Fruit fly (Drosophila melanogaster): Measurements from ENCODE around the gene Ran.

Ran gene

DNA sequence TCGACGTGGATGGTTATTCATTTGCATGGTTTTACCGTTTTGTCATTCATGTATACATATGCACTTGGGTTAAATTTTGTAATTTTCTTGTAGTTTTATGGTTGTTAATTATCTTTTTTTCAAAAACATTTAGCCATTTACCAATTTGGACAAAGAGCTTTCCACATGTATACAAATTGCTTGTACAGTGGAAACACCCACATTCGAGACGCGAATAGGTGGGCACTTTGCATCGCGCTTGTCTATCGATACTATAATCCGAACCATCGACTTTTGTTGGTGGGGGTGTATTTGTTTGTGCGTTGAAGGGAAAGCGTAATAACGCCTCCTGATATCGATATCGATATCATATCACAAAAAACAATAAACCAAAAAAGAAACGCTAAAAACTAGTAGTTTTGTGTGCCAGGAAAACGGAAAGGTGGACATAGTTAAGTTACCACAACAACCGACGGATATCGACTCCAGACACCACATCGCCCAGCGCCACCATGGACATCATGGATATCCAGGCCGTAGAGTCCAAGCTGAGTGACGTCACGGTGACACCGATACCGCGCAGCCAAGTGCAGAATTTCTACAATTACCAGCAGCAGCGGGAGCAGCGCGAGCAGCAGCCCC is 10.8 kb downstream of the Ran start, which contains the start of gene CDK2AP1 (continued):
- peak; percentile 42 for TF ChIP-seq HLH54F (GFP tag; optimal IDR thresholded peaks at IDR 0.05)
- 0 out of 2 replicates have a peak, but pooled peaks have one; percentile 24 for TF ChIP-seq esg (GFP tag; conservative IDR thresholded peaks at IDR 0.05)
- TF ChIP-seq her (GFP tag; optimal IDR thresholded peaks at IDR 0.05) = peak; percentile 50
- TF ChIP-seq sens (GFP tag) = peak; percentile 91
- peak; percentile 18 for TF ChIP-seq Atf-2 (GFP tag; optimal IDR thresholded peaks at IDR 0.05)
- TF ChIP-seq nerfin-1 (tag; optimal IDR thresholded peaks at IDR 0.05) = peak; percentile 10
- peak; percentile 26; the same call in 1 of the 2 replicates for TF ChIP-seq crol (GFP tag; IDR thresholded peaks at IDR 0.05)
- TF ChIP-seq ttk (GFP tag; IDR thresholded peaks at IDR 0.05) = no peak
- peak; percentile 12 for TF ChIP-seq pho (GFP tag; optimal IDR thresholded peaks at IDR 0.05)
- 0 out of 2 replicates have a peak, but pooled peaks have one; percentile 29 for TF ChIP-seq ranshi (GFP tag; IDR thresholded peaks at IDR 0.05)
- TF ChIP-seq CG13894 (tag; optimal IDR thresholded peaks at IDR 0.05) = peak; percentile 31
- TF ChIP-seq CG2116 (GFP tag; optimal IDR thresholded peaks at IDR 0.05) = peak; percentile 78
- peak; percentile 3 for TF ChIP-seq tx (GFP tag; optimal IDR thresholded peaks at IDR 0.05)
- TF ChIP-seq H2.0 (GFP tag; IDR thresholded peaks at IDR 0.05) = peak; percentile 35; the same call in 1 of the 2 replicates
- TF ChIP-seq jumu (GFP tag; optimal IDR thresholded peaks at IDR 0.05) = peak; percentile 48
- peak; percentile 27; the same call in 1 of the 2 replicates for TF ChIP-seq sob (GFP tag; IDR thresholded peaks at IDR 0.05)
- TF ChIP-seq Chrac-16 (GFP tag; optimal IDR thresholded peaks at IDR 0.05) = peak; percentile 3
- peak; percentile 17; the same call in 1 of the 3 replicates for TF ChIP-seq dysf (GFP tag; IDR thresholded peaks at IDR 0.05)
- peak; percentile 10 for TF ChIP-seq ewg (GFP tag; optimal IDR thresholded peaks at IDR 0.05)
- TF ChIP-seq bcd (GFP tag; optimal IDR thresholded peaks at IDR 0.05) = peak; percentile 38
- peak; percentile 68; the same call in 1 of the 2 replicates for TF ChIP-seq sna (GFP tag; IDR thresholded peaks at IDR 0.05; ENCODE audit: partially characterized antibody)
- peak; percentile 37 for TF ChIP-seq phol (tag; optimal IDR thresholded peaks at IDR 0.05)
- peak; percentile 32 for TF ChIP-seq Xbp1 (GFP tag; optimal IDR thresholded peaks at IDR 0.05)
- TF ChIP-seq CG30403 (GFP tag; optimal IDR thresholded peaks at IDR 0.05) = peak; percentile 21
- TF ChIP-seq vfl (GFP tag; optimal IDR thresholded peaks at IDR 0.05) = no peak
- no peak for TF ChIP-seq CG15696 (tag; optimal IDR thresholded peaks at IDR 0.05)
- peak; percentile 35 for TF ChIP-seq CG2678 (tag; optimal IDR thresholded peaks at IDR 0.05)
- peak; percentile 79 for TF ChIP-seq Med (GFP tag)

DNA sequence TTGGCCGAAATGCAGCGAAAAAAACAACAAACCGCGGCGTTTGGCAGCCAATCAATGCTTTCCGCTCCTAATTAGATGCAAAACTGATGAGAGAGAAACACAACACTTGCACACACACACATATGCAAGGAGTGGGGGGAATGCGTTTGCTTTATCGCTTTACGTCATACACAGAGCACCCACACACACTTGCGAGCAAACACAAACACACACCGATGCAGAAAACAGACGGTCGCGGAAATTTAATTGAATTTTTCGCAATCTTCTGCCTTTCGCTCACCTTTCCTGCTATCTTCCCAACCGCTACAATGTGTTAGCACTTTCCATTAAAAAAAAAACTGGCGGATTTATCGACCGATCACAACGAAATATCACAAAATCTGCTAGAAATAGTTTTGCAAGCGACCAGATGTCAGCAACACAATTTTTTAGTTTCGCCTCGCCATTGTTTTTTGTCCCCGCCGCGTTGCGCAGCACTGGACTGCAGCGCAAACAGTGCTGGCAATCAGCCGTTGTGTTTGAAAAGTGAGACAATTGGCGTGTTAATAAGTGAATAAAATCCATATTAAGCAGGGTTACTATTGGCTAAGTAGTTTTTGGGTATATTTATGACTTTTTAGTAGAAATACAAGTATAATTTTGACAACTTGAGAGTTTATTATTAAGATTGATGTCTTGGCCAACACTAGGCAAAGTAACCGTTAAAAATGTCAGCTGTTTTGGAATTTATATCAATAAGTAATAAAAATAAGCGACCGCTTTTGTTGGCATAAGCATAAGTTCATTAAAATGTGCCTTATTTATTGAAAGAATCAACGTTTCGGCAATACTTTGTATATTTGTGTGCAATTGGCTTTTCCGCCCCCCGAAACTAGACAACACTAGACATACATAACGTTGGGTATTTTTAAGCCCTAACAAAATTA is 11.7 kb downstream of the Ran start, which contains the start of gene Klp10A:
Gene Klp10A, minus strand, starts transcription at position 532 of the 926 bp plus-strand sequence.
- TF ChIP-seq CG15514 (GFP tag; optimal IDR thresholded peaks at IDR 0.05) = no peak
- TF ChIP-seq CG8765 (GFP tag; IDR thresholded peaks at IDR 0.05) = no peak
- no peak for TF ChIP-seq trem (tag; optimal IDR thresholded peaks at IDR 0.05)
- peak; percentile 28 for TF ChIP-seq lilli (GFP tag; optimal IDR thresholded peaks at IDR 0.05)
- TF ChIP-seq lbe (GFP tag; optimal IDR thresholded peaks at IDR 0.05) = peak; percentile 48
- TF ChIP-seq CG16779 (GFP tag; IDR thresholded peaks at IDR 0.05) = no peak
- no peak for TF ChIP-seq CG15696 (tag; optimal IDR thresholded peaks at IDR 0.05)
- no peak for TF ChIP-seq Camta (GFP tag; optimal IDR thresholded peaks at IDR 0.05)
- peak; percentile 6 for TF ChIP-seq NfI (GFP tag; optimal IDR thresholded peaks at IDR 0.05)
- no peak for TF ChIP-seq Kr (GFP tag; optimal IDR thresholded peaks at IDR 0.05)
- TF ChIP-seq CHES-1-like (GFP tag; optimal IDR thresholded peaks at IDR 0.05) = no peak
- TF ChIP-seq CG4617 (GFP tag; optimal IDR thresholded peaks at IDR 0.05; ENCODE audit: borderline replicate concordance) = peak; percentile 50
- TF ChIP-seq jumu (GFP tag; optimal IDR thresholded peaks at IDR 0.05) = peak; percentile 3
- TF ChIP-seq CG12299 (tag; optimal IDR thresholded peaks at IDR 0.05) = no peak
- no peak for TF ChIP-seq chif (GFP tag; optimal IDR thresholded peaks at IDR 0.05)
- TF ChIP-seq ERR (GFP tag; optimal IDR thresholded peaks at IDR 0.05) = no peak
- no peak for TF ChIP-seq CG2889 (GFP tag; IDR thresholded peaks at IDR 0.05)
- peak; percentile 58 for TF ChIP-seq Sry-β (GFP tag; optimal IDR thresholded peaks at IDR 0.05)
- no peak for TF ChIP-seq da (GFP tag; optimal IDR thresholded peaks at IDR 0.05)
- TF ChIP-seq CG1529 (GFP tag; optimal IDR thresholded peaks at IDR 0.05) = no peak
- TF ChIP-seq Six4 (GFP tag; optimal IDR thresholded peaks at IDR 0.05) = no peak
- TF ChIP-seq D19B (GFP tag; optimal IDR thresholded peaks at IDR 0.05) = no peak

All from whole organism, embryonic.